Worm (Caenorhabditis elegans) whole organism, L4/young adult: ENCODE results near the gene T27A10.5.

Experiments used
- W03F9.2 ChIP-seq: fragments of 150-350 bp; optimal IDR thresholded peaks from 2 replicates; lab custom pipeline; 2014; ENCODE audit warnings: missing biosample characterization, missing genetic modification characterization
- dao-5 ChIP-seq: sonication (generic microtip); optimal IDR thresholded peaks from 2 replicates; lab custom pipeline; 2016; ENCODE audit warnings: missing genotype, missing genetic modification characterization, moderate library complexity, missing compliant biosample characterization
- him-1 ChIP-seq: sonication (generic microtip); optimal IDR thresholded peaks from 2 replicates; lab custom pipeline; 2016; ENCODE audit warnings: missing genotype, missing genetic modification reagents, missing genetic modification characterization, missing compliant biosample characterization

DNA sequence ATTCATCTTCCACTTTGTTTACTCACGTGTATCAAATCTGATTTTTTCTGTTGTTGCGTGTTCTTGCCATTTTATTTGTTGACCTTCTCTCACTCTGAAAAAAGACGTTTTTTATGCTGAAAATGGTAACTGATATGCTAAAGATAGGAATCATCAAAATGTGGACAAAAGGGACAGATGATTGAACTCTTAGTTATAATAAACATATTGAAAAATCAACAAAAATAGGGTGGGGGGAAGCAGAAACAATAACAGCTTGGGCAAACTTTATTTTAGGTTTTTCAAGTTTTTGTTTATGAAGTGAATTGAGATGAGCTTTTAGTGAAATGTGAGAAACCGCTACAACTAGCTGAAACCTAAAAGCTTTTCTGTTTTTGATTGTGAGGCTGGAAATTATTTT lies 40.5 kb downstream of the T27A10.5 start, which contains the start of gene F56B6.6:
- TF ChIP-seq dao-5 (tag; lab: Kevin White, UChicago) (no peak), him-1 (tag; lab: Kevin White, UChicago) (no peak), W03F9.2 (tag; lab: Kevin White, UChicago) (no peak)
